Worm (Caenorhabditis elegans) whole organism, L4/young adult: ENCODE measurements around the gene K10G9.2.

Experiments used
- dao-5 ChIP-seq: sonication (generic microtip); optimal IDR thresholded peaks from 2 replicates; lab custom pipeline; 2016; ENCODE audit warnings: missing genotype, missing genetic modification characterization, moderate library complexity, missing compliant biosample characterization
- him-1 ChIP-seq: sonication (generic microtip); optimal IDR thresholded peaks from 2 replicates; lab custom pipeline; 2016; ENCODE audit warnings: missing genotype, missing genetic modification reagents, missing genetic modification characterization, missing compliant biosample characterization

DNA sequence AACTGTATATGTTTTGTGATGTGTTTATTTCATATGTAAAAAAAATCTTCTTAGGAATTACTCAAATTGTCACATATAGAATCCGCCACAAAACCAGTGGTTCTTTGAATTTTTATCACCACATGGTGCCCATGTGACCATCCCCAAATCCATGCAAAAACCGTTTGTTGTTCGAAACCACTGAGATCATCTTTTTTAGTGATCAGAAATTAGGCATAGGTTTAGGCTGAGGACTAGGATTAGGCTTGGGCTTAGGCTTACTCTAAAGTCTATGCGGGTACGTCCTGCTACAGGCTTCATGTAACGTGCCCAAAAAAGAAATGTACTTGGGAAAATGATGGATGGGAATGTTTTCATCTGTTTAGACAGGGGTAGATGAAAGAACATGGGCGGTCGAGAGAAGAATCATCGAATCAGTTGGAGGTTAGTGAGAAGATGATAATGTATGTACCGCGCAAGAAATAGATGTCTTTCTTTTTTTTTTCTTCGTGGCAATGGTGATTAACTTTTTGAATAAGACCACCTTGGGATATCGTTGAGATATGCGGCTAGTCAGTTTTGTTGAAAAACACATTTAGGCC lies 49.3 kb upstream of the K10G9.2 start:
- TF ChIP-seq dao-5 (tag; lab: Kevin White, UChicago) (no peak), him-1 (tag; lab: Kevin White, UChicago) (no peak)
